Fruit fly (Drosophila melanogaster) whole organism, embryonic: ENCODE results near the gene mRpL51.
A peak's percentile ranks its signal among the peaks of the same experiment; 100 is the strongest.

Experiments
- Abd-B ChIP-seq: fragments of 200-800 bp; sonication (Bioruptor generic); optimal IDR thresholded peaks from 2 replicates; lab custom pipeline; 2018; ENCODE audit warnings: missing biosample characterization, mild to moderate bottlenecking, missing genetic modification characterization, moderate library complexity
- Antp ChIP-seq: fragments of 200-800 bp; sonication (Bioruptor generic); optimal IDR thresholded peaks from 3 replicates; lab custom pipeline; 2016; ENCODE audit warnings: missing biosample characterization, missing genetic modification characterization
- Bdp1 ChIP-seq: fragments of 200-800 bp; sonication (Bioruptor generic); optimal IDR thresholded peaks from 3 replicates; lab custom pipeline; 2016; ENCODE audit warnings: missing biosample characterization, missing genetic modification characterization
- CG10274 ChIP-seq: fragments of 200-800 bp; sonication (Bioruptor generic); optimal IDR thresholded peaks from 3 replicates; lab custom pipeline; 2017; ENCODE audit warnings: missing biosample characterization, mild to moderate bottlenecking, missing genetic modification characterization
- CG13287 ChIP-seq: fragments of 200-800 bp; sonication (Bioruptor generic); IDR thresholded peaks from 2 replicates; pipeline ENCODE4 v1.3.6; 2022; ENCODE audit warnings: missing biosample characterization, missing genetic modification characterization; ENCODE audit not compliant: partially characterized antibody
- CG15073 ChIP-seq: fragments of 200-800 bp; sonication (Bioruptor generic); optimal IDR thresholded peaks from 2 replicates; lab custom pipeline; 2016; ENCODE audit warnings: missing biosample characterization, missing genetic modification characterization
- CG15514 ChIP-seq: fragments of 200-800 bp; sonication (Bioruptor generic); optimal IDR thresholded peaks from 3 replicates; lab custom pipeline; 2017; ENCODE audit warnings: missing biosample characterization, missing genetic modification characterization, mild to moderate bottlenecking, moderate library complexity, missing genetic modification reagents
- CG16863 ChIP-seq: fragments of 200-800 bp; sonication (Bioruptor generic); optimal IDR thresholded peaks from 3 replicates; lab custom pipeline; 2016; ENCODE audit warnings: missing biosample characterization, missing genetic modification characterization
- CG17361 ChIP-seq: fragments of 200-800 bp; sonication (Bioruptor generic); IDR thresholded peaks from 3 replicates; pipeline ENCODE4 v1.3.6; 2022; ENCODE audit warnings: missing biosample characterization, missing genetic modification characterization
- CG17912 ChIP-seq: fragments of 200-800 bp; sonication (Bioruptor generic); optimal IDR thresholded peaks from 2 replicates; lab custom pipeline; 2018; ENCODE audit warnings: missing biosample characterization, mild to moderate bottlenecking, missing genetic modification characterization
- CG31388 ChIP-seq: fragments of 200-800 bp; sonication (Bioruptor generic); optimal IDR thresholded peaks from 2 replicates; lab custom pipeline; 2016; ENCODE audit warnings: missing biosample characterization, missing genetic modification characterization
- CG3281 ChIP-seq: fragments of 200-800 bp; sonication (Bioruptor generic); optimal IDR thresholded peaks from 3 replicates; lab custom pipeline; 2017; ENCODE audit warnings: missing biosample characterization, mild to moderate bottlenecking, missing genetic modification characterization
- CG4617 ChIP-seq: fragments of 200-800 bp; sonication (Bioruptor generic); optimal IDR thresholded peaks from 3 replicates; lab custom pipeline; 2016; ENCODE audit warnings: missing biosample characterization, missing genetic modification characterization, borderline replicate concordance
- CG4854 ChIP-seq: fragments of 200-800 bp; sonication (Bioruptor generic); optimal IDR thresholded peaks from 2 replicates; lab custom pipeline; 2016; ENCODE audit warnings: missing biosample characterization, missing genetic modification characterization, inconsistent platforms
- CG5245 ChIP-seq: fragments of 200-800 bp; sonication (Bioruptor generic); optimal IDR thresholded peaks from 3 replicates; lab custom pipeline; 2016; ENCODE audit warnings: missing biosample characterization, missing genetic modification characterization
- CG6254 ChIP-seq: fragments of 200-800 bp; sonication (Bioruptor generic); optimal IDR thresholded peaks from 3 replicates; lab custom pipeline; 2017; ENCODE audit warnings: mild to moderate bottlenecking, missing biosample characterization, missing genetic modification reagents, missing genetic modification characterization
- CG7556 ChIP-seq: fragments of 200-800 bp; sonication (Bioruptor generic); optimal IDR thresholded peaks from 2 replicates; lab custom pipeline; 2017; ENCODE audit warnings: missing biosample characterization, mild to moderate bottlenecking, missing genetic modification characterization
- CG8765 ChIP-seq: fragments of 200-800 bp; sonication (Bioruptor generic); IDR thresholded peaks from 2 replicates; pipeline ENCODE4 v1.3.6; 2022; ENCODE audit warnings: missing biosample characterization, missing genetic modification characterization
- Dbx ChIP-seq: fragments of 200-800 bp; sonication (Bioruptor generic); IDR thresholded peaks from 3 replicates; pipeline ENCODE4 v1.3.6; 2022; ENCODE audit warnings: missing biosample characterization, missing genetic modification characterization
- Dip2 ChIP-seq: fragments of 200-800 bp; sonication (Bioruptor generic); IDR thresholded peaks from 2 replicates; pipeline ENCODE4 v1.3.6; 2022; ENCODE audit warnings: missing biosample characterization, missing genetic modification characterization
- E2f1 ChIP-seq: fragments of 200-800 bp; sonication (Bioruptor generic); IDR thresholded peaks from 2 replicates; pipeline ENCODE4 v1.3.6; 2022; ENCODE audit warnings: missing biosample characterization, missing genetic modification characterization
- Hmr ChIP-seq: fragments of 200-800 bp; sonication (Bioruptor generic); optimal IDR thresholded peaks from 3 replicates; lab custom pipeline; 2017; ENCODE audit warnings: mild to moderate bottlenecking, missing biosample characterization, missing genetic modification reagents, missing genetic modification characterization
- Hr39 ChIP-seq: fragments of >200 bp; optimal IDR thresholded peaks from 2 replicates; lab custom pipeline; 2017
- MTF-1 ChIP-seq: fragments of 200-800 bp; sonication (Bioruptor generic); optimal IDR thresholded peaks from 2 replicates; lab custom pipeline; 2018; ENCODE audit warnings: missing biosample characterization, mild to moderate bottlenecking, missing genetic modification characterization, borderline replicate concordance
- Mes4 ChIP-seq: fragments of 200-800 bp; sonication (Bioruptor generic); optimal IDR thresholded peaks from 2 replicates; lab custom pipeline; 2016; ENCODE audit warnings: missing biosample characterization, missing genetic modification characterization
- Nf-YB ChIP-seq: fragments of 200-800 bp; sonication (Bioruptor generic); optimal IDR thresholded peaks from 3 replicates; lab custom pipeline; 2019; ENCODE audit warnings: missing biosample characterization, mild to moderate bottlenecking, missing genetic modification characterization, moderate library complexity
- Opbp ChIP-seq: fragments of 200-800 bp; sonication (Bioruptor generic); IDR thresholded peaks from 3 replicates; pipeline ENCODE4 v1.3.6; 2022; ENCODE audit warnings: missing biosample characterization, missing genetic modification characterization; ENCODE audit not compliant: partially characterized antibody
- Six4 ChIP-seq: fragments of 200-800 bp; sonication (Bioruptor generic); optimal IDR thresholded peaks from 2 replicates; lab custom pipeline; 2016; ENCODE audit warnings: missing biosample characterization, missing genetic modification characterization
- Stat92E ChIP-seq, 3 experiments: fragments of >200 bp in 2 of 3; fragments of 200-800 bp in 1 of 3; sonication (Bioruptor generic) in 1 of 3; optimal IDR thresholded peaks; 2 replicates each; lab custom pipeline; 2017 to 2019; ENCODE audit warnings: missing biosample characterization in 3 of 3, missing genetic modification characterization in 3 of 3, mild to moderate bottlenecking in 1 of 3, moderate library complexity in 1 of 3
- Vsx1 ChIP-seq: fragments of 200-800 bp; sonication (Bioruptor generic); optimal IDR thresholded peaks from 2 replicates; lab custom pipeline; 2017; ENCODE audit warnings: missing biosample characterization, mild to moderate bottlenecking, missing genetic modification characterization, missing genetic modification reagents
- Xbp1 ChIP-seq: fragments of 200-800 bp; sonication (Bioruptor generic); optimal IDR thresholded peaks from 3 replicates; lab custom pipeline; 2016; ENCODE audit warnings: missing biosample characterization, mild to moderate bottlenecking, missing genetic modification characterization
- ato ChIP-seq: fragments of 200-800 bp; sonication (Bioruptor generic); IDR thresholded peaks from 2 replicates; pipeline ENCODE4 v1.3.6; 2022; ENCODE audit warnings: missing biosample characterization, missing genetic modification characterization; ENCODE audit not compliant: partially characterized antibody
- fd102C ChIP-seq: fragments of 200-800 bp; sonication (Bioruptor generic); optimal IDR thresholded peaks from 2 replicates; lab custom pipeline; 2018; ENCODE audit warnings: missing biosample characterization, mild to moderate bottlenecking, missing genetic modification characterization, moderate library complexity
- fru ChIP-seq: fragments of >200 bp; optimal IDR thresholded peaks from 2 replicates; lab custom pipeline; 2017
- grau ChIP-seq: fragments of 200-800 bp; optimal IDR thresholded peaks from 3 replicates; lab custom pipeline; 2019; ENCODE audit warnings: missing biosample characterization, mild to moderate bottlenecking, missing genetic modification characterization, moderate library complexity
- ham ChIP-seq: fragments of 200-800 bp; sonication (Bioruptor generic); IDR thresholded peaks from 2 replicates; pipeline ENCODE4 v1.3.6; 2022; ENCODE audit warnings: missing biosample characterization, missing genetic modification characterization
- insv ChIP-seq, 2 experiments: fragments of 200-800 bp; sonication (Bioruptor generic); optimal IDR thresholded peaks; 3 replicates each; lab custom pipeline; 2016 to 2018; ENCODE audit warnings: missing biosample characterization in 2 of 2, missing genetic modification characterization in 2 of 2
- jumu ChIP-seq: fragments of 200-800 bp; sonication (Bioruptor generic); optimal IDR thresholded peaks from 3 replicates; lab custom pipeline; 2016; ENCODE audit warnings: missing biosample characterization, missing genetic modification characterization
- knrl ChIP-seq: fragments of 200-800 bp; sonication (Bioruptor generic); IDR thresholded peaks from 3 replicates; pipeline ENCODE4 v1.3.6; 2022; ENCODE audit warnings: missing biosample characterization, missing genetic modification characterization; ENCODE audit not compliant: partially characterized antibody
- lov ChIP-seq, 2 experiments: fragments of 200-800 bp in 1 of 2; fragments of >200 bp in 1 of 2; sonication (Bioruptor generic) in 1 of 2; IDR thresholded peaks in 1 of 2; optimal IDR thresholded peaks in 1 of 2; 2 replicates in 1 of 2; 3 replicates in 1 of 2; pipeline versions ENCODE4 v1.3.6 to Lab custom; 2017 to 2022; ENCODE audit warnings: missing biosample characterization in 1 of 2, missing genetic modification characterization in 1 of 2
- nau ChIP-seq: fragments of 200-800 bp; sonication (Bioruptor generic); optimal IDR thresholded peaks from 3 replicates; lab custom pipeline; 2017; ENCODE audit warnings: missing biosample characterization, mild to moderate bottlenecking, missing genetic modification characterization, missing genetic modification reagents
- nerfin-1 ChIP-seq: fragments of 200-800 bp; sonication (Bioruptor generic); optimal IDR thresholded peaks from 3 replicates; lab custom pipeline; 2019; ENCODE audit warnings: missing biosample characterization, mild to moderate bottlenecking, missing genetic modification characterization, moderate library complexity
- oc ChIP-seq: fragments of 200-800 bp; sonication (Bioruptor generic); optimal IDR thresholded peaks from 2 replicates; lab custom pipeline; 2018; ENCODE audit warnings: missing biosample characterization, mild to moderate bottlenecking, missing genetic modification characterization, moderate library complexity
- pan ChIP-seq, 4 experiments: fragments of >200 bp in 3 of 4; fragments of 200-800 bp in 1 of 4; sonication (Bioruptor generic) in 1 of 4; optimal IDR thresholded peaks in 3 of 4; IDR thresholded peaks in 1 of 4; 2 replicates each; pipeline versions ENCODE4 v1.3.6 to Lab custom; 2017 to 2022; ENCODE audit warnings: missing biosample characterization in 2 of 4, missing genetic modification characterization in 2 of 4, mixed read lengths in 1 of 4
- pzg ChIP-seq: fragments of 200-800 bp; sonication (Bioruptor generic); optimal IDR thresholded peaks from 3 replicates; lab custom pipeline; 2018; ENCODE audit warnings: missing biosample characterization, mild to moderate bottlenecking, missing genetic modification characterization, moderate library complexity
- sens-2 ChIP-seq: fragments of 200-800 bp; sonication (Bioruptor generic); IDR thresholded peaks from 2 replicates; pipeline ENCODE4 v1.3.6; 2022; ENCODE audit warnings: missing biosample characterization, missing genetic modification characterization
- sqz ChIP-seq: fragments of 200-800 bp; sonication (Bioruptor generic); optimal IDR thresholded peaks from 3 replicates; lab custom pipeline; 2018; ENCODE audit warnings: missing biosample characterization, mild to moderate bottlenecking, missing genetic modification characterization
- stc ChIP-seq: fragments of 200-800 bp; sonication (Bioruptor generic); IDR thresholded peaks from 2 replicates; pipeline ENCODE4 v1.3.6; 2022; ENCODE audit warnings: missing biosample characterization, missing genetic modification characterization
- ttk ChIP-seq: fragments of 200-800 bp; sonication (Bioruptor generic); IDR thresholded peaks from 2 replicates; pipeline ENCODE4 v2.1.2; 2022; ENCODE audit warnings: missing biosample characterization, missing genetic modification characterization
- zen ChIP-seq: fragments of 200-800 bp; sonication (Bioruptor generic); optimal IDR thresholded peaks from 3 replicates; lab custom pipeline; 2018; ENCODE audit warnings: missing biosample characterization, mild to moderate bottlenecking, missing genetic modification characterization, moderate library complexity

The mRpL51 gene

DNA sequence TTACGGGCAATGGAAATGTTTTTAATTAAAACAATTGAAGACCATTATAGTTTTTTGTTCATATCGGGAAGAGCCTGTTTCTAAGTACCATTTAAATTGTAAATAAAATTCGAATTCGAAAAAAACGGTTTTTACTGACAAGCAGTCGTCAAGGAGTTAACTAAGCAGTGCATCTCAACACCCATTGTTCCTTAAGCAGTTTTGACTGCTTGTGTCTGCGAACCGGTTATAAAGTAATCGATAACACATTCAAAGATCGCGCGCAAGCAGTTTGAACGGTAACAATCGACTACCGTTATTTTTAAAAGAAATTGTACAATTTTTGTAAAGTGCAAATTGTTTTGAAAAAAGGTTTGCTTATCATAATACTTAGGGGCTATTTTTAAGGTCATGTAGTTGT, 39.2 kb downstream of the mRpL51 start (continued):
- no peak for TF ChIP-seq CG8765 (GFP tag; lab: Robert Waterston, UW)
- TF ChIP-seq CG15073 (GFP tag; lab: Kevin White, UChicago), result no peak
- TF ChIP-seq insv (GFP tag; optimal IDR thresholded peaks at IDR 0.05; lab: Kevin White, UChicago), result no peak
- no peak for TF ChIP-seq nau (GFP tag; lab: Kevin White, UChicago)
- TF ChIP-seq ham (GFP tag; lab: Robert Waterston, UW), result no peak
- TF ChIP-seq stc (GFP tag; lab: Robert Waterston, UW), result no peak
- TF ChIP-seq oc (tag; lab: Kevin White, UChicago), result no peak
- no peak for TF ChIP-seq Mes4 (GFP tag; lab: Kevin White, UChicago)
- TF ChIP-seq fd102C (GFP tag; lab: Kevin White, UChicago), result no peak
- no peak for TF ChIP-seq CG3281 (GFP tag; lab: Kevin White, UChicago)
- no peak for TF ChIP-seq Hr39 (lab: Kevin White, UChicago)
- peak; percentile 72; the same call in 2 of the 3 replicates for TF ChIP-seq Opbp (GFP tag; lab: Robert Waterston, UW)
- peak; percentile 91 for TF ChIP-seq Bdp1 (GFP tag; lab: Kevin White, UChicago)
- no peak for TF ChIP-seq E2f1 (GFP tag; lab: Robert Waterston, UW)
- no peak for TF ChIP-seq CG4617 (GFP tag; lab: Kevin White, UChicago)
- no peak for TF ChIP-seq nerfin-1 (tag; lab: Kevin White, UChicago)
- peak; percentile 69; the same call in 2 of the 3 replicates for TF ChIP-seq knrl (GFP tag; lab: Robert Waterston, UW)
- no peak for TF ChIP-seq Dip2
- no peak for TF ChIP-seq sqz (GFP tag; lab: Kevin White, UChicago)
- TF ChIP-seq CG17361 (GFP tag; lab: Robert Waterston, UW), result no peak
- 0 out of 2 replicates have a peak, but pooled peaks have one; percentile 29 for TF ChIP-seq ato (GFP tag; lab: Robert Waterston, UW)
- no peak for TF ChIP-seq Dbx (GFP tag; lab: Robert Waterston, UW)
- TF ChIP-seq Xbp1 (GFP tag; lab: Kevin White, UChicago), result no peak
- TF ChIP-seq Vsx1 (GFP tag; lab: Kevin White, UChicago), result no peak
- peak; percentile 62 for TF ChIP-seq pzg (GFP tag; lab: Kevin White, UChicago)
- no peak for TF ChIP-seq CG7556
- TF ChIP-seq Abd-B (GFP tag; lab: Kevin White, UChicago), result peak; percentile 29
- no peak for TF ChIP-seq fru (lab: Kevin White, UChicago)
- no peak for TF ChIP-seq grau
- no peak for TF ChIP-seq Nf-YB (GFP tag; lab: Kevin White, UChicago)
- no peak for TF ChIP-seq pan (optimal IDR thresholded peaks at IDR 0.05; lab: Kevin White, UChicago)
- TF ChIP-seq pan (GFP tag; optimal IDR thresholded peaks at IDR 0.05 in 1 of 2, IDR thresholded peaks at IDR 0.05 in 1 of 2), result no peak
- TF ChIP-seq lov (optimal IDR thresholded peaks at IDR 0.05; lab: Kevin White, UChicago), result no peak
- no peak for TF ChIP-seq lov (GFP tag; IDR thresholded peaks at IDR 0.05; lab: Robert Waterston, UW)
- TF ChIP-seq CG15514 (GFP tag; lab: Kevin White, UChicago), result peak; percentile 22
- TF ChIP-seq Hmr (GFP tag; lab: Kevin White, UChicago), result no peak
- no peak for TF ChIP-seq Antp (GFP tag; lab: Kevin White, UChicago)
- TF ChIP-seq CG16863 (GFP tag; lab: Kevin White, UChicago), result no peak
- TF ChIP-seq Six4 (GFP tag; lab: Kevin White, UChicago), result no peak
- TF ChIP-seq CG17912 (GFP tag; lab: Kevin White, UChicago), result no peak
- peak; percentile 41 for TF ChIP-seq CG13287 (GFP tag; lab: Robert Waterston, UW)
- TF ChIP-seq zen (tag; lab: Kevin White, UChicago), result peak; percentile 67
- no peak for TF ChIP-seq CG31388
- TF ChIP-seq CG6254 (GFP tag; lab: Kevin White, UChicago), result no peak
- TF ChIP-seq MTF-1 (GFP tag; lab: Kevin White, UChicago), result no peak
- TF ChIP-seq ttk (GFP tag; lab: Robert Waterston, UW), result no peak
- TF ChIP-seq CG5245, result no peak
- no peak for TF ChIP-seq sens-2 (GFP tag; lab: Robert Waterston, UW)
- no peak for TF ChIP-seq CG4854 (GFP tag; lab: Kevin White, UChicago)
- no peak for TF ChIP-seq jumu (GFP tag; lab: Kevin White, UChicago)
- TF ChIP-seq Stat92E (GFP tag; optimal IDR thresholded peaks at IDR 0.05; lab: Kevin White, UChicago), result no peak
- no peak for TF ChIP-seq CG10274 (GFP tag; lab: Kevin White, UChicago)
